3 fruit fly cellular contexts compared by ENCODE assay signal in genomic region chr3L:4445824-4446223, dm6.
A peak's percentile ranks its signal among the peaks of the same experiment; 100 is the strongest.
TF ChIP-seq lines count a peak whose summit lies in the region.

No protein-coding gene starts in this region.

- no peak for TF ChIP-seq CTCF in whole organism, embryonic (GFP tag; optimal IDR thresholded peaks at IDR 0.05; lab: Kevin White, UChicago)

TF ChIP-seq in whole organism, adult, 20 proteins besides CTCF, POLR2A, EP300 and RAD21:
- peak; percentile 27 for TF ChIP-seq kay (GFP tag; lab: Kevin White, UChicago; ENCODE audit: borderline replicate concordance)
- no peak for TF ChIP-seq toe (GFP tag; optimal IDR thresholded peaks at IDR 0.05; lab: Kevin White, UChicago)
- no peak for TF ChIP-seq CG5204 (GFP tag; optimal IDR thresholded peaks at IDR 0.05; lab: Kevin White, UChicago)
- no peak for TF ChIP-seq CG14711 (tag; optimal IDR thresholded peaks at IDR 0.05; lab: Kevin White, UChicago)

TF ChIP-seq in whole organism, embryonic, 481 proteins besides CTCF, POLR2A, EP300 and RAD21 (continues in another document):
- TF ChIP-seq CG7556 (GFP tag; optimal IDR thresholded peaks at IDR 0.05; lab: Kevin White, UChicago) = peak; percentile 14
- TF ChIP-seq stc (GFP tag; IDR thresholded peaks at IDR 0.05; lab: Robert Waterston, UW) = no peak
- peak; percentile 46 for TF ChIP-seq D19B (GFP tag; optimal IDR thresholded peaks at IDR 0.05; lab: Kevin White, UChicago)
- no peak for TF ChIP-seq ato (GFP tag; IDR thresholded peaks at IDR 0.05; lab: Robert Waterston, UW; ENCODE audit: partially characterized antibody)
- TF ChIP-seq CG31441 (GFP tag; IDR thresholded peaks at IDR 0.05; lab: Robert Waterston, UW) = 0 out of 2 replicates have a peak, but pooled peaks have one; percentile 26
- no peak for TF ChIP-seq chm (GFP tag; IDR thresholded peaks at IDR 0.05; lab: Robert Waterston, UW)
- TF ChIP-seq CoRest (tag; optimal IDR thresholded peaks at IDR 0.05; lab: Kevin White, UChicago) = peak; percentile 5
- TF ChIP-seq CG10147 (GFP tag; optimal IDR thresholded peaks at IDR 0.05; lab: Kevin White, UChicago) = peak; percentile 57
- TF ChIP-seq lilli (GFP tag; optimal IDR thresholded peaks at IDR 0.05; lab: Kevin White, UChicago) = peak; percentile 21
- no peak for TF ChIP-seq dati (GFP tag; IDR thresholded peaks at IDR 0.05; lab: Robert Waterston, UW)
- TF ChIP-seq BtbVII (GFP tag; optimal IDR thresholded peaks at IDR 0.05; lab: Kevin White, UChicago) = peak; percentile 10
- TF ChIP-seq sisA (GFP tag; IDR thresholded peaks at IDR 0.05; lab: Robert Waterston, UW) = no peak
- TF ChIP-seq Fer1 (GFP tag; optimal IDR thresholded peaks at IDR 0.05; lab: Kevin White, UChicago) = peak; percentile 56
- TF ChIP-seq CG9817 (tag; optimal IDR thresholded peaks at IDR 0.05; lab: Kevin White, UChicago) = peak; percentile 13
- TF ChIP-seq mam (GFP tag; optimal IDR thresholded peaks at IDR 0.05; lab: Kevin White, UChicago) = peak; percentile 57
- peak; percentile 4 for TF ChIP-seq CG2712 (tag; optimal IDR thresholded peaks at IDR 0.05; lab: Kevin White, UChicago)
- peak; percentile 63 for TF ChIP-seq lab (GFP tag; optimal IDR thresholded peaks at IDR 0.05; lab: Kevin White, UChicago)
- TF ChIP-seq HLH3B (GFP tag; IDR thresholded peaks at IDR 0.05; lab: Robert Waterston, UW) = no peak
- TF ChIP-seq CG12071 (GFP tag; optimal IDR thresholded peaks at IDR 0.05; lab: Kevin White, UChicago) = no peak
- TF ChIP-seq cas (GFP tag; IDR thresholded peaks at IDR 0.05; lab: Robert Waterston, UW) = no peak
- TF ChIP-seq Fer3 (tag; optimal IDR thresholded peaks at IDR 0.05; lab: Kevin White, UChicago) = peak; percentile 22
- no peak for TF ChIP-seq CG8388 (GFP tag; optimal IDR thresholded peaks at IDR 0.05; lab: Kevin White, UChicago)
- TF ChIP-seq Aef1 (GFP tag; IDR thresholded peaks at IDR 0.05; lab: Robert Waterston, UW) = 0 out of 3 replicates have a peak, but pooled peaks have one; percentile 12
- TF ChIP-seq CG3838 (GFP tag; optimal IDR thresholded peaks at IDR 0.05; lab: Kevin White, UChicago) = no peak
- no peak for TF ChIP-seq Doc2 (GFP tag; IDR thresholded peaks at IDR 0.05; lab: Robert Waterston, UW)
- peak; percentile 33; the same call in 1 of the 2 replicates for TF ChIP-seq MBD-R2 (GFP tag; IDR thresholded peaks at IDR 0.05; lab: Robert Waterston, UW)
- peak; percentile 46; the same call in 1 of the 2 replicates for TF ChIP-seq CG7372 (GFP tag; IDR thresholded peaks at IDR 0.05; lab: Robert Waterston, UW)
- 0 out of 3 replicates have a peak, but pooled peaks have one; percentile 25 for TF ChIP-seq CG11695 (GFP tag; IDR thresholded peaks at IDR 0.05; lab: Robert Waterston, UW)
- peak; percentile 22 for TF ChIP-seq CG6854 (GFP tag; optimal IDR thresholded peaks at IDR 0.05; lab: Kevin White, UChicago)
- TF ChIP-seq Meics (GFP tag; optimal IDR thresholded peaks at IDR 0.05; lab: Kevin White, UChicago) = peak; percentile 60
- peak; percentile 34; the same call in 1 of the 2 replicates for TF ChIP-seq Ptx1 (GFP tag; IDR thresholded peaks at IDR 0.05; lab: Robert Waterston, UW)
- peak; percentile 73 for TF ChIP-seq Rfx (GFP tag; IDR thresholded peaks at IDR 0.05; lab: Robert Waterston, UW)
- TF ChIP-seq CG15269 (tag; optimal IDR thresholded peaks at IDR 0.05; lab: Kevin White, UChicago) = peak; percentile 3
- TF ChIP-seq CG1233 (GFP tag; optimal IDR thresholded peaks at IDR 0.05; lab: Kevin White, UChicago) = no peak
- TF ChIP-seq CG10267 (tag; optimal IDR thresholded peaks at IDR 0.05; lab: Kevin White, UChicago) = no peak
- peak; percentile 38 for TF ChIP-seq scrt (GFP tag; optimal IDR thresholded peaks at IDR 0.05; lab: Kevin White, UChicago)
- no peak for TF ChIP-seq wdn (GFP tag; IDR thresholded peaks at IDR 0.05; lab: Robert Waterston, UW)
- peak; percentile 8 for TF ChIP-seq Camta (GFP tag; optimal IDR thresholded peaks at IDR 0.05; lab: Kevin White, UChicago)
- peak; percentile 4 for TF ChIP-seq bab2 (GFP tag; optimal IDR thresholded peaks at IDR 0.05; lab: Kevin White, UChicago)
- TF ChIP-seq crc (GFP tag; optimal IDR thresholded peaks at IDR 0.05; lab: Kevin White, UChicago) = peak; percentile 45
- no peak for TF ChIP-seq Awh (GFP tag; IDR thresholded peaks at IDR 0.05; lab: Robert Waterston, UW)
- peak; percentile 46 for TF ChIP-seq CG2678 (tag; optimal IDR thresholded peaks at IDR 0.05; lab: Kevin White, UChicago)
- TF ChIP-seq luna (GFP tag; optimal IDR thresholded peaks at IDR 0.05; lab: Kevin White, UChicago) = peak; percentile 2

TF ChIP-seq in whole organism, prepupa, 60 proteins besides CTCF, POLR2A, EP300 and RAD21:
- TF ChIP-seq CG3919 (GFP tag; optimal IDR thresholded peaks at IDR 0.05; lab: Kevin White, UChicago) = no peak
- peak; percentile 6 for TF ChIP-seq Eip78C (GFP tag; lab: Kevin White, UChicago)
- no peak for TF ChIP-seq Hr39 (GFP tag; optimal IDR thresholded peaks at IDR 0.05; lab: Kevin White, UChicago)
- no peak for TF ChIP-seq fd59A (GFP tag; optimal IDR thresholded peaks at IDR 0.05; lab: Kevin White, UChicago)
